Fruit fly (Drosophila melanogaster) whole organism, embryonic: ENCODE measurements around the gene ewg.

ENCODE experiments used
- Bteb2 ChIP-seq: fragments of 200-800 bp; sonication (Bioruptor generic); optimal IDR thresholded peaks from 2 replicates; lab custom pipeline; 2016; ENCODE audit warnings: missing biosample characterization, missing genetic modification characterization
- CG11085 ChIP-seq: fragments of 200-800 bp; sonication (Bioruptor generic); IDR thresholded peaks from 2 replicates; pipeline ENCODE4 v1.3.6; 2022; ENCODE audit warnings: missing biosample characterization, missing genetic modification characterization
- CG12659 ChIP-seq: fragments of 200-800 bp; sonication (Bioruptor generic); optimal IDR thresholded peaks from 3 replicates; lab custom pipeline; 2017; ENCODE audit warnings: mild to moderate bottlenecking, missing biosample characterization, missing genetic modification reagents, missing genetic modification characterization
- CG12942 ChIP-seq: fragments of 200-800 bp; sonication (Bioruptor generic); optimal IDR thresholded peaks from 3 replicates; lab custom pipeline; 2016; ENCODE audit warnings: missing biosample characterization, missing genetic modification characterization
- CG15269 ChIP-seq: fragments of 200-800 bp; sonication (Bioruptor generic); optimal IDR thresholded peaks from 2 replicates; lab custom pipeline; 2018; ENCODE audit warnings: missing biosample characterization, mild to moderate bottlenecking, missing genetic modification characterization, moderate library complexity
- CG17385 ChIP-seq: fragments of 200-800 bp; sonication (Bioruptor generic); optimal IDR thresholded peaks from 3 replicates; lab custom pipeline; 2018; ENCODE audit warnings: missing biosample characterization, mild to moderate bottlenecking, missing genetic modification characterization
- CG17568 ChIP-seq: fragments of 200-800 bp; sonication (Bioruptor generic); optimal IDR thresholded peaks from 2 replicates; lab custom pipeline; 2018; ENCODE audit warnings: missing biosample characterization, mild to moderate bottlenecking, missing genetic modification characterization, moderate library complexity
- CG17829 ChIP-seq: fragments of 200-800 bp; optimal IDR thresholded peaks from 2 replicates; lab custom pipeline; 2019; ENCODE audit warnings: missing biosample characterization, mild to moderate bottlenecking, missing genetic modification characterization, moderate library complexity
- CG1792 ChIP-seq: fragments of 200-800 bp; sonication (Bioruptor generic); optimal IDR thresholded peaks from 2 replicates; lab custom pipeline; 2016; ENCODE audit warnings: missing biosample characterization, missing genetic modification characterization
- CG18619 ChIP-seq: fragments of 200-800 bp; sonication (Bioruptor generic); optimal IDR thresholded peaks from 3 replicates; lab custom pipeline; 2017; ENCODE audit warnings: missing biosample characterization, mild to moderate bottlenecking, missing genetic modification characterization
- CG4707 ChIP-seq: fragments of 200-800 bp; sonication (Bioruptor generic); optimal IDR thresholded peaks from 2 replicates; lab custom pipeline; 2018; ENCODE audit warnings: missing biosample characterization, mild to moderate bottlenecking, missing genetic modification characterization, moderate library complexity
- CG6813 ChIP-seq: fragments of 200-800 bp; sonication (Bioruptor generic); optimal IDR thresholded peaks from 2 replicates; lab custom pipeline; 2017; ENCODE audit warnings: missing biosample characterization, missing genetic modification characterization, mild to moderate bottlenecking, moderate library complexity, missing genetic modification reagents
- CoRest ChIP-seq: fragments of 200-800 bp; sonication (Bioruptor generic); optimal IDR thresholded peaks from 3 replicates; lab custom pipeline; 2018; ENCODE audit warnings: missing biosample characterization, mild to moderate bottlenecking, missing genetic modification characterization, moderate library complexity
- Deaf1 ChIP-seq: fragments of 200-800 bp; optimal IDR thresholded peaks from 3 replicates; lab custom pipeline; 2019; ENCODE audit warnings: missing biosample characterization, mild to moderate bottlenecking, missing genetic modification characterization, moderate library complexity
- Dll ChIP-seq: fragments of 200-800 bp; sonication (Bioruptor generic); IDR thresholded peaks from 4 replicates; pipeline ENCODE4 v1.3.6; 2022; ENCODE audit warnings: missing biosample characterization, missing genetic modification characterization; ENCODE audit not compliant: partially characterized antibody
- Fer1 ChIP-seq: fragments of 200-800 bp; sonication (Bioruptor generic); optimal IDR thresholded peaks from 2 replicates; lab custom pipeline; 2017; ENCODE audit warnings: missing biosample characterization, mild to moderate bottlenecking, missing genetic modification characterization
- Hsf ChIP-seq: fragments of 200-800 bp; sonication (Bioruptor generic); optimal IDR thresholded peaks from 3 replicates; lab custom pipeline; 2016; ENCODE audit warnings: missing biosample characterization, missing genetic modification characterization
- Jarid2 ChIP-seq: fragments of 200-800 bp; sonication (Bioruptor generic); optimal IDR thresholded peaks from 3 replicates; lab custom pipeline; 2017; ENCODE audit warnings: mild to moderate bottlenecking, missing biosample characterization, missing genetic modification reagents, missing genetic modification characterization
- Meics ChIP-seq: fragments of 200-800 bp; sonication (Bioruptor generic); optimal IDR thresholded peaks from 2 replicates; lab custom pipeline; 2017; ENCODE audit warnings: missing biosample characterization, mild to moderate bottlenecking, missing genetic modification characterization
- Poxn ChIP-seq: fragments of 200-800 bp; sonication (Bioruptor generic); IDR thresholded peaks from 2 replicates; pipeline ENCODE4 v1.3.6; 2022; ENCODE audit warnings: missing biosample characterization, missing genetic modification characterization
- Side ChIP-seq: fragments of 200-800 bp; sonication (Bioruptor generic); optimal IDR thresholded peaks from 2 replicates; lab custom pipeline; 2016; ENCODE audit warnings: missing biosample characterization, missing genetic modification characterization
- Stat92E ChIP-seq, 3 experiments: fragments of >200 bp in 2 of 3; fragments of 200-800 bp in 1 of 3; sonication (Bioruptor generic) in 1 of 3; optimal IDR thresholded peaks; 2 replicates each; lab custom pipeline; 2017 to 2019; ENCODE audit warnings: missing biosample characterization in 3 of 3, missing genetic modification characterization in 3 of 3, mild to moderate bottlenecking in 1 of 3, moderate library complexity in 1 of 3
- ab ChIP-seq: fragments of 200-800 bp; sonication (Bioruptor generic); optimal IDR thresholded peaks from 2 replicates; lab custom pipeline; 2016; ENCODE audit warnings: missing biosample characterization, missing genetic modification characterization
- abd-A ChIP-seq: fragments of 200-800 bp; sonication (Bioruptor generic); optimal IDR thresholded peaks from 3 replicates; lab custom pipeline; 2019; ENCODE audit warnings: missing biosample characterization, mild to moderate bottlenecking, missing genetic modification characterization, moderate library complexity
- al ChIP-seq: fragments of 200-800 bp; sonication (Bioruptor generic); IDR thresholded peaks from 2 replicates; pipeline ENCODE4 v1.3.6; 2022; ENCODE audit warnings: missing biosample characterization, missing genetic modification characterization
- ci ChIP-seq: fragments of 200-800 bp; sonication (Bioruptor generic); IDR thresholded peaks from 3 replicates; pipeline ENCODE4 v1.3.6; 2022; ENCODE audit warnings: missing biosample characterization, missing genetic modification characterization
- corto ChIP-seq: fragments of 200-800 bp; sonication (Bioruptor generic); optimal IDR thresholded peaks from 2 replicates; lab custom pipeline; 2016; ENCODE audit warnings: missing biosample characterization, mild to moderate bottlenecking, missing genetic modification characterization, moderate library complexity
- ftz-f1 ChIP-seq: fragments of 200-800 bp; sonication (Bioruptor generic); optimal IDR thresholded peaks from 2 replicates; lab custom pipeline; 2016; ENCODE audit warnings: missing biosample characterization, missing genetic modification characterization
- gcm ChIP-seq: fragments of 200-800 bp; sonication (Bioruptor generic); optimal IDR thresholded peaks from 2 replicates; lab custom pipeline; 2019; ENCODE audit warnings: missing biosample characterization, mild to moderate bottlenecking, missing genetic modification characterization, moderate library complexity
- gt ChIP-seq: fragments of 200-800 bp; sonication (Bioruptor generic); IDR thresholded peaks from 2 replicates; pipeline ENCODE4 v1.3.6; 2022; ENCODE audit warnings: missing biosample characterization, missing genetic modification characterization
- h ChIP-seq: fragments of >200 bp; optimal IDR thresholded peaks from 2 replicates; lab custom pipeline; 2017
- inv ChIP-seq: fragments of 200-800 bp; sonication (Bioruptor generic); IDR thresholded peaks from 2 replicates; pipeline ENCODE4 v1.3.6; 2022; ENCODE audit warnings: missing biosample characterization, missing genetic modification characterization; ENCODE audit not compliant: partially characterized antibody
- kah ChIP-seq: fragments of 200-800 bp; sonication (Bioruptor generic); optimal IDR thresholded peaks from 2 replicates; lab custom pipeline; 2018; ENCODE audit warnings: missing biosample characterization, mild to moderate bottlenecking, missing genetic modification characterization
- oc ChIP-seq: fragments of 200-800 bp; sonication (Bioruptor generic); optimal IDR thresholded peaks from 2 replicates; lab custom pipeline; 2018; ENCODE audit warnings: missing biosample characterization, mild to moderate bottlenecking, missing genetic modification characterization, moderate library complexity
- pan ChIP-seq, 4 experiments: fragments of >200 bp in 3 of 4; fragments of 200-800 bp in 1 of 4; sonication (Bioruptor generic) in 1 of 4; optimal IDR thresholded peaks in 3 of 4; IDR thresholded peaks in 1 of 4; 2 replicates each; pipeline versions ENCODE4 v1.3.6 to Lab custom; 2017 to 2022; ENCODE audit warnings: missing biosample characterization in 2 of 4, missing genetic modification characterization in 2 of 4, mixed read lengths in 1 of 4
- phol ChIP-seq: fragments of 200-800 bp; sonication (Bioruptor generic); optimal IDR thresholded peaks from 3 replicates; lab custom pipeline; 2018; ENCODE audit warnings: missing biosample characterization, mild to moderate bottlenecking, missing genetic modification characterization, moderate library complexity
- salm ChIP-seq: fragments of 200-800 bp; sonication (Bioruptor generic); optimal IDR thresholded peaks from 2 replicates; lab custom pipeline; 2018; ENCODE audit warnings: missing biosample characterization, mild to moderate bottlenecking, missing genetic modification characterization
- scrt ChIP-seq: fragments of 200-800 bp; sonication (Bioruptor generic); optimal IDR thresholded peaks from 2 replicates; lab custom pipeline; 2018; ENCODE audit warnings: missing biosample characterization, mild to moderate bottlenecking, missing genetic modification characterization, moderate library complexity
- sima ChIP-seq: fragments of 200-800 bp; sonication (Bioruptor generic); optimal IDR thresholded peaks from 2 replicates; lab custom pipeline; 2016; ENCODE audit warnings: missing biosample characterization, missing genetic modification characterization
- slou ChIP-seq: fragments of 200-800 bp; sonication (Bioruptor generic); optimal IDR thresholded peaks from 3 replicates; lab custom pipeline; 2016; ENCODE audit warnings: missing biosample characterization, missing genetic modification characterization
- sug ChIP-seq: fragments of 200-800 bp; optimal IDR thresholded peaks from 2 replicates; lab custom pipeline; 2019; ENCODE audit warnings: missing biosample characterization, mild to moderate bottlenecking, missing genetic modification characterization, moderate library complexity
- tx ChIP-seq: fragments of 200-800 bp; sonication (Bioruptor generic); optimal IDR thresholded peaks from 2 replicates; lab custom pipeline; 2016; ENCODE audit warnings: missing biosample characterization, missing genetic modification characterization

The ewg gene

dm6 chrX:276065-276464 lies 3.5 kb downstream of the ewg start (continued):
- TF ChIP-seq CG12659 (GFP tag; lab: Kevin White, UChicago): peak; percentile 5
- TF ChIP-seq Jarid2 (GFP tag; lab: Kevin White, UChicago): peak; percentile 18
- peak; percentile 50 for TF ChIP-seq sug (tag; lab: Kevin White, UChicago)
- no peak for TF ChIP-seq gt
- TF ChIP-seq Meics: peak; percentile 37
- TF ChIP-seq ci (GFP tag; lab: Robert Waterston, UW): peak; percentile 52; the same call in 2 of the 3 replicates
- no peak for TF ChIP-seq CG11085 (GFP tag; lab: Robert Waterston, UW)
- no peak for TF ChIP-seq Stat92E (GFP tag; optimal IDR thresholded peaks at IDR 0.05; lab: Kevin White, UChicago)
- peak; percentile 12 for TF ChIP-seq CG17568 (GFP tag; lab: Kevin White, UChicago)
- no peak for TF ChIP-seq Side (GFP tag; lab: Kevin White, UChicago)
- 0 out of 4 replicates have a peak, but pooled peaks have one; percentile 25 for TF ChIP-seq Dll (GFP tag; lab: Robert Waterston, UW)
- peak; percentile 19 for TF ChIP-seq Deaf1
- no peak for TF ChIP-seq Bteb2 (GFP tag; lab: Kevin White, UChicago)
- TF ChIP-seq abd-A (tag; lab: Kevin White, UChicago): no peak
- TF ChIP-seq corto: no peak
- TF ChIP-seq scrt: no peak
- no peak for TF ChIP-seq Poxn (GFP tag; lab: Robert Waterston, UW)
- peak; percentile 7 for TF ChIP-seq kah (GFP tag; lab: Kevin White, UChicago)
- no peak for TF ChIP-seq CG17385
- TF ChIP-seq tx: no peak
- no peak for TF ChIP-seq inv (GFP tag; lab: Robert Waterston, UW)

DNA sequence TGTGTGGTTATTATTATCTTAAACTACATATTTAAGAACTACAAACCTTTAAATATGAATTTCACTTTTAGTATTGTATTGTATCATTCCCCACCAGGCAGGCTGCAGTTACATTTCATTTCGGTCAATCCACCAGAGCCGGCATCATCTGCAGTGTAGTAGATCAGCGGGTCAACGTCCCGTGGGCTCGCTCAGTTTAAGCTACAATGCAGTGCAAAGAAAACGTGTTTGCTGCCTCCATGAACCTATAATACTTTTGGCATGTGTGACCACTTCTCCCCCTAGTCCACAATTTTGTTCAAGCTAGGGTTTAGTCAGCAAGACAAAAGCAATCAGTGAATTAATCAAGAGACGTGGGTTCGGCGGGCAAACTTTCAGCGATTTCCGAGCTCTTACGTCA lies 11.5 kb downstream of the ewg start:
- peak; percentile 3 for TF ChIP-seq oc (tag; lab: Kevin White, UChicago)
- no peak for TF ChIP-seq slou (GFP tag; lab: Kevin White, UChicago)
- TF ChIP-seq, all 482 proteins: peak for 1

- no peak for TF ChIP-seq h (lab: Kevin White, UChicago)
- TF ChIP-seq CG4707 (GFP tag; lab: Kevin White, UChicago): no peak
- TF ChIP-seq sima: no peak
- TF ChIP-seq CG17829 (tag; lab: Kevin White, UChicago): no peak
- TF ChIP-seq CG12942 (GFP tag; lab: Kevin White, UChicago): no peak
- no peak for TF ChIP-seq CG17568 (GFP tag; lab: Kevin White, UChicago)
- no peak for TF ChIP-seq CG18619 (GFP tag; lab: Kevin White, UChicago)
- no peak for TF ChIP-seq CG6813 (GFP tag; lab: Kevin White, UChicago)
- TF ChIP-seq ftz-f1 (GFP tag; lab: Kevin White, UChicago): no peak
- no peak for TF ChIP-seq ab
- TF ChIP-seq gcm (GFP tag; lab: Kevin White, UChicago): no peak
- TF ChIP-seq Hsf (GFP tag; lab: Kevin White, UChicago): no peak
- no peak for TF ChIP-seq salm
- no peak for TF ChIP-seq CG15269
- no peak for TF ChIP-seq Fer1
- TF ChIP-seq CoRest (tag; lab: Kevin White, UChicago): no peak
- TF ChIP-seq al: no peak
- TF ChIP-seq phol (tag; lab: Kevin White, UChicago): no peak
- no peak for TF ChIP-seq CG1792 (GFP tag; lab: Kevin White, UChicago)
- TF ChIP-seq pan (optimal IDR thresholded peaks at IDR 0.05; lab: Kevin White, UChicago): no peak
- no peak for TF ChIP-seq pan (GFP tag; optimal IDR thresholded peaks at IDR 0.05 in 1 of 2, IDR thresholded peaks at IDR 0.05 in 1 of 2)
Observed at dm6 chrX:266978-267439, 12.5 kb downstream of the ewg start, which contains the start of gene CG13376. TSS of gene CG13376 (minus strand) at chrX:267028.
